Fruit fly (Drosophila melanogaster) whole organism, embryonic: Measurements from ENCODE around the gene CG15337.
A peak's percentile ranks its signal among the peaks of the same experiment; 100 is the strongest.

Source experiments
- Dad ChIP-seq: fragments of 200-800 bp; sonication (Bioruptor generic); optimal IDR thresholded peaks from 3 replicates; lab custom pipeline; 2016; ENCODE audit warnings: missing biosample characterization, missing genetic modification characterization
- Deaf1 ChIP-seq: fragments of 200-800 bp; optimal IDR thresholded peaks from 3 replicates; lab custom pipeline; 2019; ENCODE audit warnings: missing biosample characterization, mild to moderate bottlenecking, missing genetic modification characterization, moderate library complexity
- Hr78 ChIP-seq, 2 experiments: fragments of 200-800 bp in 1 of 2; fragments of >200 bp in 1 of 2; sonication (Bioruptor generic) in 1 of 2; optimal IDR thresholded peaks; 2 replicates each; lab custom pipeline; 2017 to 2019; ENCODE audit warnings: missing biosample characterization in 2 of 2, missing genetic modification characterization in 2 of 2, mild to moderate bottlenecking in 1 of 2, moderate library complexity in 1 of 2
- Ssrp ChIP-seq: fragments of 200-800 bp; sonication (Bioruptor generic); optimal IDR thresholded peaks from 2 replicates; lab custom pipeline; 2018; ENCODE audit warnings: missing biosample characterization, mild to moderate bottlenecking, missing genetic modification characterization, moderate library complexity
- Usf ChIP-seq: fragments of 200-800 bp; sonication (Bioruptor generic); optimal IDR thresholded peaks from 2 replicates; lab custom pipeline; 2017; ENCODE audit warnings: missing genotype, missing biosample characterization, missing genetic modification characterization
- vnd ChIP-seq: fragments of 200-800 bp; sonication (Bioruptor generic); IDR thresholded peaks from 3 replicates; pipeline ENCODE4 v1.3.6; 2022; ENCODE audit warnings: missing biosample characterization, missing genetic modification characterization; ENCODE audit not compliant: partially characterized antibody

- TF ChIP-seq Deaf1 (tag; lab: Kevin White, UChicago) (no peak), Usf (GFP tag; lab: Kevin White, UChicago) (no peak), Hr78 (GFP tag; optimal IDR thresholded peaks at IDR 0.05; lab: Kevin White, UChicago) (no peak), Ssrp (tag; lab: Kevin White, UChicago) (peak; percentile 74), vnd (no peak), Dad (no peak)
Observed at dm6 chrX:8125224-8125649, 34.6 kb upstream of the CG15337 start.
